Worm (Caenorhabditis elegans) whole organism, L1 larva: Measurements from ENCODE around the gene spr-3.

Source experiments
- C04F5.9 ChIP-seq: sonication (generic microtip); optimal IDR thresholded peaks from 2 replicates; lab custom pipeline; 2016; ENCODE audit warnings: missing genetic modification characterization, missing compliant biosample characterization
- C16A3.4 ChIP-seq: fragments of 150-350 bp; optimal IDR thresholded peaks from 2 replicates; lab custom pipeline; 2014; ENCODE audit warnings: missing biosample characterization, missing genetic modification characterization
- F16B12.6 ChIP-seq: fragments of 150-350 bp; optimal IDR thresholded peaks from 2 replicates; lab custom pipeline; 2014; ENCODE audit warnings: missing biosample characterization, missing genetic modification characterization
- aha-1 ChIP-seq: fragments of 150-350 bp; optimal IDR thresholded peaks from 2 replicates; lab custom pipeline; 2014; ENCODE audit warnings: missing biosample characterization, missing genetic modification characterization
- aly-2 ChIP-seq: fragments of 150-350 bp; optimal IDR thresholded peaks from 2 replicates; lab custom pipeline; 2014; ENCODE audit warnings: missing biosample characterization, missing genetic modification characterization
- ama-1 ChIP-seq: fragments of 150-350 bp; optimal IDR thresholded peaks from 2 replicates; lab custom pipeline; 2014
- blmp-1 ChIP-seq: fragments of 150-350 bp; optimal IDR thresholded peaks from 2 replicates; lab custom pipeline; 2014; ENCODE audit warnings: missing biosample characterization, missing genetic modification characterization
- ceh-63 ChIP-seq: fragments of 200-800 bp; sonication (Bioruptor generic); optimal IDR thresholded peaks from 2 replicates; lab custom pipeline; 2018; ENCODE audit warnings: mild to moderate bottlenecking, missing genetic modification characterization, missing compliant biosample characterization
- ceh-88 ChIP-seq: fragments of 200-800 bp; sonication (Bioruptor generic); IDR thresholded peaks from 2 replicates; pipeline ENCODE4 v1.3.6; 2022; ENCODE audit warnings: missing genetic modification characterization, missing compliant biosample characterization
- ces-1 ChIP-seq: fragments of 150-350 bp; optimal IDR thresholded peaks from 2 replicates; lab custom pipeline; 2014; ENCODE audit warnings: missing biosample characterization, missing genetic modification reagents, missing genetic modification characterization
- dpl-1 ChIP-seq, 3 experiments: fragments of 150-350 bp in 2 of 3; sonication (generic microtip) in 1 of 3; optimal IDR thresholded peaks; 2 replicates each; lab custom pipeline; 2014 to 2017; ENCODE audit warnings: missing biosample characterization in 3 of 3, missing genetic modification characterization in 3 of 3, missing genetic modification reagents in 3 of 3
- dsc-1 ChIP-seq: sonication (generic microtip); optimal IDR thresholded peaks from 2 replicates; lab custom pipeline; 2016; ENCODE audit warnings: mild to moderate bottlenecking, missing genetic modification characterization, missing compliant biosample characterization
- egl-27 ChIP-seq, 2 experiments: fragments of 150-350 bp in 1 of 2; sonication (generic microtip); optimal IDR thresholded peaks; 3 replicates each; lab custom pipeline; 2017 to 2018; ENCODE audit warnings: missing biosample characterization in 2 of 2, missing genetic modification characterization in 2 of 2, missing genetic modification reagents in 2 of 2
- elt-3 ChIP-seq, 6 experiments: fragments of 150-350 bp in 1 of 6; sonication (generic microtip); optimal IDR thresholded peaks; 2 replicates each; lab custom pipeline; 2017 to 2018; ENCODE audit warnings: missing biosample characterization in 6 of 6, missing genetic modification characterization in 6 of 6, inconsistent platforms in 1 of 6
- fkh-4 ChIP-seq: sonication (generic microtip); optimal IDR thresholded peaks from 2 replicates; lab custom pipeline; 2016; ENCODE audit warnings: missing compliant biosample characterization, missing genetic modification characterization, borderline replicate concordance
- fkh-8 ChIP-seq: sonication (generic microtip); optimal IDR thresholded peaks from 2 replicates; lab custom pipeline; 2016; ENCODE audit warnings: mild to moderate bottlenecking, missing genetic modification characterization, missing compliant biosample characterization
- grh-1 ChIP-seq: fragments of 200-800 bp; sonication (Bioruptor generic); IDR thresholded peaks from 2 replicates; pipeline ENCODE4 v1.3.6; 2022; ENCODE audit warnings: missing genetic modification reagents, missing genetic modification characterization, missing compliant biosample characterization
- hlh-4 ChIP-seq: sonication (generic microtip); optimal IDR thresholded peaks from 2 replicates; lab custom pipeline; 2016; ENCODE audit warnings: mild to moderate bottlenecking, missing genetic modification characterization, missing compliant biosample characterization
- isw-1 ChIP-seq: fragments of 200-800 bp; sonication (Bioruptor generic); IDR thresholded peaks from 2 replicates; pipeline ENCODE4 v1.3.6; 2022; ENCODE audit warnings: missing genetic modification characterization, missing compliant biosample characterization
- lin-13 ChIP-seq: fragments of 150-350 bp; optimal IDR thresholded peaks from 2 replicates; lab custom pipeline; 2014; ENCODE audit warnings: missing biosample characterization, missing genetic modification reagents, missing genetic modification characterization
- lin-14 ChIP-seq: fragments of 200-800 bp; sonication (Bioruptor generic); optimal IDR thresholded peaks from 2 replicates; lab custom pipeline; 2018; ENCODE audit warnings: mild to moderate bottlenecking, missing genetic modification characterization, moderate library complexity, missing compliant biosample characterization
- lin-15B ChIP-seq: fragments of 150-350 bp; sonication (generic microtip); optimal IDR thresholded peaks from 3 replicates; lab custom pipeline; 2014; ENCODE audit warnings: missing biosample characterization, missing genetic modification characterization
- lir-3 ChIP-seq: sonication (generic microtip); optimal IDR thresholded peaks from 2 replicates; lab custom pipeline; 2016; ENCODE audit warnings: mild to moderate bottlenecking, missing genetic modification characterization, moderate library complexity, missing compliant biosample characterization; ENCODE audit not compliant: poor library complexity
- lsy-2 ChIP-seq, 2 experiments: fragments of 150-350 bp; optimal IDR thresholded peaks; 2 replicates each; lab custom pipeline; 2014; ENCODE audit warnings: missing biosample characterization in 2 of 2, missing genetic modification characterization in 2 of 2
- mab-9 ChIP-seq: fragments of 200-800 bp; sonication (Bioruptor generic); IDR thresholded peaks from 2 replicates; pipeline ENCODE4 v1.3.6; 2022; ENCODE audit warnings: missing genetic modification reagents, missing genetic modification characterization, missing compliant biosample characterization
- mep-1 ChIP-seq: fragments of 150-350 bp; optimal IDR thresholded peaks from 2 replicates; lab custom pipeline; 2014; ENCODE audit warnings: missing biosample characterization, missing genetic modification characterization
- nhr-20 ChIP-seq: sonication (generic microtip); optimal IDR thresholded peaks from 2 replicates; lab custom pipeline; 2016; ENCODE audit warnings: mild to moderate bottlenecking, missing genetic modification characterization, missing compliant biosample characterization
- nhr-237 ChIP-seq: fragments of 150-350 bp; optimal IDR thresholded peaks from 2 replicates; lab custom pipeline; 2014; ENCODE audit warnings: missing biosample characterization, missing genetic modification characterization
- nhr-47 ChIP-seq: sonication (generic microtip); optimal IDR thresholded peaks from 2 replicates; lab custom pipeline; 2016; ENCODE audit warnings: mild to moderate bottlenecking, missing genetic modification characterization, moderate library complexity, missing compliant biosample characterization
- nhr-71 ChIP-seq: sonication (generic microtip); optimal IDR thresholded peaks from 2 replicates; lab custom pipeline; 2016; ENCODE audit warnings: mild to moderate bottlenecking, missing genetic modification characterization, moderate library complexity, missing compliant biosample characterization
- nhr-76 ChIP-seq: sonication (generic microtip); optimal IDR thresholded peaks from 2 replicates; lab custom pipeline; 2017; ENCODE audit warnings: missing biosample characterization, missing genetic modification characterization
- nhr-77 ChIP-seq: fragments of 150-350 bp; optimal IDR thresholded peaks from 2 replicates; lab custom pipeline; 2014; ENCODE audit warnings: missing biosample characterization, missing genetic modification characterization
- nhr-84 ChIP-seq: sonication (generic microtip); optimal IDR thresholded peaks from 2 replicates; lab custom pipeline; 2017; ENCODE audit warnings: missing biosample characterization, missing genetic modification characterization
- nhr-85 ChIP-seq: sonication (generic microtip); peaks from one replicate; lab custom pipeline; 2016; ENCODE audit warnings: missing genetic modification characterization, inconsistent platforms, missing compliant biosample characterization
- pag-3 ChIP-seq: sonication (generic microtip); optimal IDR thresholded peaks from 2 replicates; lab custom pipeline; 2017; ENCODE audit warnings: missing genetic modification characterization, mild to moderate bottlenecking, missing compliant biosample characterization, antibody characterized with exemption, borderline replicate concordance; ENCODE audit not compliant: insufficient read depth
- pax-3 ChIP-seq: fragments of 200-800 bp; sonication (Bioruptor generic); optimal IDR thresholded peaks from 2 replicates; lab custom pipeline; 2018; ENCODE audit warnings: mild to moderate bottlenecking, missing genetic modification characterization, moderate library complexity, missing compliant biosample characterization
- pqm-1 ChIP-seq: sonication (generic microtip); optimal IDR thresholded peaks from 3 replicates; lab custom pipeline; 2017; ENCODE audit warnings: missing biosample characterization, missing genetic modification characterization
- rnt-1 ChIP-seq: sonication (generic microtip); optimal IDR thresholded peaks from 2 replicates; lab custom pipeline; 2016; ENCODE audit warnings: mild to moderate bottlenecking, missing genetic modification characterization, moderate library complexity, missing compliant biosample characterization
- skn-1 ChIP-seq: fragments of 150-350 bp; optimal IDR thresholded peaks from 2 replicates; lab custom pipeline; 2014; ENCODE audit warnings: missing biosample characterization, missing genetic modification characterization
- snpc-4 ChIP-seq: fragments of 150-350 bp; optimal IDR thresholded peaks from 2 replicates; lab custom pipeline; 2014; ENCODE audit warnings: missing biosample characterization, missing genetic modification characterization
- snu-23 ChIP-seq: sonication (generic microtip); optimal IDR thresholded peaks from 2 replicates; lab custom pipeline; 2016; ENCODE audit warnings: missing genetic modification characterization, missing compliant biosample characterization
- sup-37 ChIP-seq: fragments of 200-800 bp; sonication (Bioruptor generic); optimal IDR thresholded peaks from 2 replicates; lab custom pipeline; 2018; ENCODE audit warnings: mild to moderate bottlenecking, missing genetic modification characterization, missing compliant biosample characterization
- swsn-7 ChIP-seq: sonication (generic microtip); optimal IDR thresholded peaks from 2 replicates; lab custom pipeline; 2016; ENCODE audit warnings: missing genetic modification characterization, missing compliant biosample characterization
- tlp-1 ChIP-seq: fragments of 150-350 bp; optimal IDR thresholded peaks from 2 replicates; lab custom pipeline; 2014; ENCODE audit warnings: missing biosample characterization, missing genetic modification characterization
- unc-130 ChIP-seq: fragments of 150-350 bp; optimal IDR thresholded peaks from 2 replicates; lab custom pipeline; 2017; ENCODE audit warnings: missing biosample characterization, missing genetic modification characterization, inconsistent platforms
- unc-62 ChIP-seq: fragments of 150-350 bp; optimal IDR thresholded peaks from 2 replicates; lab custom pipeline; 2014; ENCODE audit warnings: missing biosample characterization, missing genetic modification reagents, missing genetic modification characterization
- unc-86 ChIP-seq: sonication (generic microtip); optimal IDR thresholded peaks from 2 replicates; lab custom pipeline; 2016; ENCODE audit warnings: missing genetic modification characterization, missing compliant biosample characterization
- xbp-1 ChIP-seq: sonication (generic microtip); optimal IDR thresholded peaks from 2 replicates; lab custom pipeline; 2016; ENCODE audit warnings: missing genetic modification characterization, missing compliant biosample characterization
- zag-1 ChIP-seq: fragments of 150-350 bp; optimal IDR thresholded peaks from 2 replicates; lab custom pipeline; 2014; ENCODE audit warnings: missing biosample characterization, missing genetic modification characterization
- ztf-4 ChIP-seq: fragments of 150-350 bp; optimal IDR thresholded peaks from 2 replicates; lab custom pipeline; 2014; ENCODE audit warnings: missing biosample characterization, missing genetic modification characterization

Gene spr-3

ce11 chrX:4516758-4517157 is 2.9 kb downstream of the spr-3 start (continued):
- no peak for TF ChIP-seq dsc-1 (tag; lab: Kevin White, UChicago)
- TF ChIP-seq isw-1 (GFP tag; lab: Robert Waterston, UW) = no peak
- TF ChIP-seq aly-2 (tag; lab: Kevin White, UChicago) = no peak
- TF ChIP-seq lin-15B = no peak
- peak; percentile 82 for TF ChIP-seq F16B12.6 (tag; lab: Kevin White, UChicago)
- peak in 1 of 2 experiments; percentile 42 for TF ChIP-seq lsy-2 (tag; optimal IDR thresholded peaks at IDR 0.05; lab: Kevin White, UChicago)
- no peak for TF ChIP-seq unc-86 (tag; lab: Kevin White, UChicago)
- TF ChIP-seq fkh-4 (tag; lab: Kevin White, UChicago) = no peak
- TF ChIP-seq xbp-1 (tag; lab: Kevin White, UChicago) = peak; percentile 86
- TF ChIP-seq skn-1 (tag; lab: Kevin White, UChicago) = no peak
- TF ChIP-seq hlh-4 (tag; lab: Kevin White, UChicago) = no peak
- TF ChIP-seq nhr-20 = peak; percentile 23
- TF ChIP-seq ces-1 (GFP tag; lab: Kevin White, UChicago) = no peak
- TF ChIP-seq blmp-1 (tag; lab: Kevin White, UChicago) = peak; percentile 58
- no peak for TF ChIP-seq mab-9
- no peak for TF ChIP-seq egl-27 (tag; optimal IDR thresholded peaks at IDR 0.05; lab: Kevin White, UChicago)
- no peak for TF ChIP-seq snpc-4 (tag; lab: Kevin White, UChicago)
- peak; percentile 32 for TF ChIP-seq nhr-71 (tag; lab: Kevin White, UChicago)
- no peak for TF ChIP-seq pqm-1 (tag; lab: Kevin White, UChicago)
- peak; percentile 35 for TF ChIP-seq snu-23 (GFP tag; lab: Kevin White, UChicago)
- no peak for TF ChIP-seq elt-3 (tag; optimal IDR thresholded peaks at IDR 0.05; lab: Kevin White, UChicago)
- no peak for TF ChIP-seq nhr-77
- no peak for TF ChIP-seq nhr-84 (tag; lab: Kevin White, UChicago)
- no peak for TF ChIP-seq rnt-1 (tag; lab: Kevin White, UChicago)
- TF ChIP-seq fkh-8 = no peak
- TF ChIP-seq aha-1 (tag; lab: Kevin White, UChicago) = no peak
- no peak for TF ChIP-seq dpl-1 (GFP tag; optimal IDR thresholded peaks at IDR 0.05; lab: Kevin White, UChicago)
- TF ChIP-seq C04F5.9 (tag; lab: Kevin White, UChicago) = no peak
- peak; percentile 29 for TF ChIP-seq nhr-47 (tag; lab: Kevin White, UChicago)
- peak; percentile 26 for TF ChIP-seq C16A3.4 (tag; lab: Kevin White, UChicago)
- no peak for TF ChIP-seq nhr-237 (tag; lab: Kevin White, UChicago)
- TF ChIP-seq ztf-4 = no peak
- TF ChIP-seq, all 84 proteins: peak for 16

DNA sequence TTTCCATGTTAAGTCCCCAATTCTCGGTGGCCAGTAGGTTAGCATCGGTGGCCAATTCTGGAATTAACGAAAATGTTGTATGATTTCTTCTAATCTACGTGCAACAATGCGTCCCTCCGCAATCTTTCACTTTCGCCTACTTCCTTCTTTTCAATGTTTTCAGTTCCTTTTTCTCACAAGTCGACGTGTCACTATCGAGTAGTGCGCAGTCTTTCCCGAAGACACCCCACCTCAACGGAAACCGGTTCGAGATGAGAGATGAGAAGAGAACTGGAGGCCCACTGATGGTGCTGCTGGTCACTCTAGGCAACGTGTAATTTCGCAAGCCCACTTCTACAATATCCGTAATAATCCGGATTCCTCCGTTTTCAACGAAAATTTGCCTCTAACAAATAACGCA is 6.1 kb downstream of the spr-3 start:
- TF ChIP-seq nhr-85 (tag; lab: Kevin White, UChicago) (peak; percentile 74), lir-3 (tag; lab: Kevin White, UChicago) (no peak), blmp-1 (tag; lab: Kevin White, UChicago) (peak; percentile 98), snu-23 (GFP tag; lab: Kevin White, UChicago) (peak; percentile 31), ceh-63 (no peak), egl-27 (tag; optimal IDR thresholded peaks at IDR 0.05; lab: Kevin White, UChicago) (peak in 1 of 2 experiments; percentile 25), lin-14 (peak; percentile 67), nhr-84 (tag; lab: Kevin White, UChicago) (no peak), ama-1 (lab: Kevin White, UChicago) (no peak), nhr-76 (tag; lab: Kevin White, UChicago) (no peak), unc-62 (GFP tag; lab: Kevin White, UChicago) (no peak), grh-1 (GFP tag; lab: Robert Waterston, UW) (peak; percentile 55), swsn-7 (tag; lab: Kevin White, UChicago) (no peak), ztf-4 (peak; percentile 5), sup-37 (no peak), nhr-237 (tag; lab: Kevin White, UChicago) (no peak), nhr-20 (peak; percentile 36), elt-3 (tag; optimal IDR thresholded peaks at IDR 0.05; lab: Kevin White, UChicago) (peak in 3 of 6 experiments; percentile 26 to 72 (median 41)), xbp-1 (tag; lab: Kevin White, UChicago) (peak; percentile 97), ceh-88 (GFP tag; lab: Robert Waterston, UW) (no peak), skn-1 (tag; lab: Kevin White, UChicago) (no peak), unc-130 (tag; lab: Kevin White, UChicago) (no peak), ces-1 (GFP tag; lab: Kevin White, UChicago) (no peak), zag-1 (tag; lab: Kevin White, UChicago) (no peak), fkh-8 (no peak), nhr-71 (tag; lab: Kevin White, UChicago) (peak; percentile 16), C16A3.4 (tag; lab: Kevin White, UChicago) (no peak), pag-3 (tag; lab: Kevin White, UChicago) (no peak), lin-13 (GFP tag; lab: Kevin White, UChicago) (no peak), mep-1 (tag; lab: Kevin White, UChicago) (peak; percentile 33), tlp-1 (tag; lab: Kevin White, UChicago) (no peak), pax-3 (tag; lab: Kevin White, UChicago) (no peak)
